Worm (Caenorhabditis elegans) whole organism, L3 larva: ENCODE measurements around the gene clec-3.

Experiments
- aly-2 ChIP-seq: fragments of 150-350 bp; optimal IDR thresholded peaks from 2 replicates; lab custom pipeline; 2014; ENCODE audit warnings: missing biosample characterization, missing genetic modification characterization
- ceh-28 ChIP-seq: fragments of 150-350 bp; optimal IDR thresholded peaks from 2 replicates; lab custom pipeline; 2014; ENCODE audit warnings: missing biosample characterization, missing genetic modification reagents, missing genetic modification characterization
- ceh-82 ChIP-seq: fragments of 150-350 bp; optimal IDR thresholded peaks from 2 replicates; lab custom pipeline; 2014; ENCODE audit warnings: missing biosample characterization, missing genetic modification characterization
- egl-27 ChIP-seq: sonication (generic microtip); optimal IDR thresholded peaks from 4 replicates; lab custom pipeline; 2017; ENCODE audit warnings: missing biosample characterization, missing genetic modification reagents, missing genetic modification characterization
- elt-2 ChIP-seq: sonication (generic microtip); optimal IDR thresholded peaks from 2 replicates; lab custom pipeline; 2016; ENCODE audit warnings: missing genetic modification reagents, mild to moderate bottlenecking, missing genetic modification characterization, missing compliant biosample characterization
- elt-3 ChIP-seq, 3 experiments: fragments of 150-350 bp in 1 of 3; sonication (generic microtip) in 2 of 3; optimal IDR thresholded peaks; 2 replicates in 2 of 3; 4 replicates in 1 of 3; lab custom pipeline; 2014 to 2017; ENCODE audit warnings: missing biosample characterization in 3 of 3, missing genetic modification characterization in 3 of 3
- pqm-1 ChIP-seq: fragments of 150-350 bp; optimal IDR thresholded peaks from 2 replicates; lab custom pipeline; 2017; ENCODE audit warnings: missing biosample characterization, missing genetic modification characterization, inconsistent platforms
- skn-1 ChIP-seq: fragments of 150-350 bp; optimal IDR thresholded peaks from 2 replicates; lab custom pipeline; 2014; ENCODE audit warnings: missing biosample characterization, missing genetic modification characterization
- tbx-2 ChIP-seq: sonication (generic microtip); optimal IDR thresholded peaks from 2 replicates; lab custom pipeline; 2016; ENCODE audit warnings: mild to moderate bottlenecking, missing genetic modification characterization, missing compliant biosample characterization
- unc-62 ChIP-seq: fragments of 150-350 bp; sonication (generic microtip); optimal IDR thresholded peaks from 4 replicates; lab custom pipeline; 2014; ENCODE audit warnings: missing biosample characterization, missing genetic modification reagents, missing genetic modification characterization
- ztf-11 ChIP-seq: fragments of 150-350 bp; optimal IDR thresholded peaks from 2 replicates; lab custom pipeline; 2014; ENCODE audit warnings: missing biosample characterization, missing genetic modification characterization

- TF ChIP-seq elt-2 (tag; lab: Kevin White, UChicago) (no peak), elt-3 (tag; optimal IDR thresholded peaks at IDR 0.05; lab: Kevin White, UChicago) (no peak), skn-1 (tag; lab: Kevin White, UChicago) (no peak), egl-27 (tag; lab: Kevin White, UChicago) (no peak), ceh-28 (tag; lab: Kevin White, UChicago) (no peak), unc-62 (GFP tag; lab: Kevin White, UChicago) (no peak), ceh-82 (tag; lab: Kevin White, UChicago) (no peak), pqm-1 (tag; lab: Kevin White, UChicago) (no peak), ztf-11 (no peak), aly-2 (tag; lab: Kevin White, UChicago) (no peak), tbx-2 (no peak)
Observed at ce11 chrII:3060782-3061181, 41.1 kb upstream of the clec-3 start, which contains the start of gene Y25C1A.6.
